Worm (Caenorhabditis elegans): Measurements from ENCODE around the gene W06G6.11.

W06G6.11 gene

ce11 chrV:16692988-16693387 is 43.9 kb upstream of the W06G6.11 start:
- TF ChIP-seq elt-3 (tag; optimal IDR thresholded peaks at IDR 0.05), result no peak
- TF ChIP-seq ceh-8 (GFP tag; optimal IDR thresholded peaks at IDR 0.05), result peak; percentile 56

ce11 chrV:16687227-16687626 is 38.1 kb upstream of the W06G6.11 start, which contains the start of gene srz-102:
Gene srz-102, plus strand, starts transcription at chrV:16687527.
- TF ChIP-seq nhr-71 (tag; optimal IDR thresholded peaks at IDR 0.05) (no peak), grh-1 (GFP tag; IDR thresholded peaks at IDR 0.05) (no peak), blmp-1 (tag; optimal IDR thresholded peaks at IDR 0.05) (no peak), mdl-1 (tag; optimal IDR thresholded peaks at IDR 0.05) (no peak), pax-3 (tag; optimal IDR thresholded peaks at IDR 0.05) (no peak), lin-39 (tag; optimal IDR thresholded peaks at IDR 0.05) (no peak), pqm-1 (tag; optimal IDR thresholded peaks at IDR 0.05) (no peak), tbx-2 (tag; optimal IDR thresholded peaks at IDR 0.05) (no peak), fkh-10 (GFP tag; optimal IDR thresholded peaks at IDR 0.05) (no peak), snu-23 (GFP tag; optimal IDR thresholded peaks at IDR 0.05) (no peak), unc-62 (GFP tag; optimal IDR thresholded peaks at IDR 0.05) (no peak), ceh-90 (tag; optimal IDR thresholded peaks at IDR 0.05) (no peak), zag-1 (tag; optimal IDR thresholded peaks at IDR 0.05) (no peak), unc-86 (tag; optimal IDR thresholded peaks at IDR 0.05) (no peak), C34B4.2 (tag; optimal IDR thresholded peaks at IDR 0.05) (no peak), efl-3 (GFP tag; optimal IDR thresholded peaks at IDR 0.05) (no peak), lin-35 (GFP tag; optimal IDR thresholded peaks at IDR 0.05) (no peak), Y116A8C.19 (tag; optimal IDR thresholded peaks at IDR 0.05; ENCODE audit: borderline replicate concordance) (no peak), fos-1 (tag; optimal IDR thresholded peaks at IDR 0.05) (no peak), F16B12.6 (tag; optimal IDR thresholded peaks at IDR 0.05) (no peak)

ce11 chrV:16685725-16686124 is 36.6 kb upstream of the W06G6.11 start, which contains the start of gene srw-43:
Gene srw-43, plus strand, starts transcription at chrV:16686025.
- TF ChIP-seq lsy-2 (tag; optimal IDR thresholded peaks at IDR 0.05) (no peak), alr-1 (tag; optimal IDR thresholded peaks at IDR 0.05; ENCODE audit: borderline replicate concordance) (no peak), ztf-11 (tag; optimal IDR thresholded peaks at IDR 0.05) (no peak), hlh-17 (GFP tag; optimal IDR thresholded peaks at IDR 0.05; ENCODE audit: borderline replicate concordance) (no peak), ama-1 (optimal IDR thresholded peaks at IDR 0.05) (no peak), nhr-90 (tag; optimal IDR thresholded peaks at IDR 0.05; ENCODE audit: poor library complexity) (no peak), lin-39 (tag; optimal IDR thresholded peaks at IDR 0.05) (no peak), isw-1 (GFP tag; IDR thresholded peaks at IDR 0.05) (no peak), mep-1 (tag; optimal IDR thresholded peaks at IDR 0.05) (no peak), vab-15 (tag; optimal IDR thresholded peaks at IDR 0.05) (no peak), nhr-85 (tag) (no peak), unc-86 (tag; optimal IDR thresholded peaks at IDR 0.05) (no peak), ceh-88 (GFP tag; IDR thresholded peaks at IDR 0.05) (no peak)

ce11 chrV:16683359-16683758 is 34.3 kb upstream of the W06G6.11 start:
- TF ChIP-seq sptf-1 (tag; optimal IDR thresholded peaks at IDR 0.05) (no peak), C16A3.4 (tag; optimal IDR thresholded peaks at IDR 0.05) (no peak), snu-23 (GFP tag; optimal IDR thresholded peaks at IDR 0.05) (no peak), efl-3 (GFP tag; optimal IDR thresholded peaks at IDR 0.05) (no peak), aha-1 (tag; optimal IDR thresholded peaks at IDR 0.05) (no peak), vab-15 (tag; optimal IDR thresholded peaks at IDR 0.05) (no peak), hpl-2 (GFP tag; optimal IDR thresholded peaks at IDR 0.05) (no peak), sup-37 (GFP tag; optimal IDR thresholded peaks at IDR 0.05) (no peak), nhr-76 (tag; optimal IDR thresholded peaks at IDR 0.05) (no peak), ets-5 (GFP tag; IDR thresholded peaks at IDR 0.05) (no peak), pax-3 (tag; optimal IDR thresholded peaks at IDR 0.05) (no peak), fos-1 (tag; optimal IDR thresholded peaks at IDR 0.05) (no peak), elt-2 (tag; optimal IDR thresholded peaks at IDR 0.05) (no peak), mdl-1 (tag; optimal IDR thresholded peaks at IDR 0.05) (no peak), mef-2 (tag; optimal IDR thresholded peaks at IDR 0.05) (no peak), tlp-1 (tag; optimal IDR thresholded peaks at IDR 0.05) (no peak), ceh-82 (tag; optimal IDR thresholded peaks at IDR 0.05) (no peak), ceh-63 (GFP tag; optimal IDR thresholded peaks at IDR 0.05) (no peak)

Data from whole organism, L1 larva.